Fruit fly (Drosophila melanogaster): Measurements from ENCODE around the gene Adhr.
A peak's percentile ranks its signal among the peaks of the same experiment; 100 is the strongest.

Gene Adhr

DNA sequence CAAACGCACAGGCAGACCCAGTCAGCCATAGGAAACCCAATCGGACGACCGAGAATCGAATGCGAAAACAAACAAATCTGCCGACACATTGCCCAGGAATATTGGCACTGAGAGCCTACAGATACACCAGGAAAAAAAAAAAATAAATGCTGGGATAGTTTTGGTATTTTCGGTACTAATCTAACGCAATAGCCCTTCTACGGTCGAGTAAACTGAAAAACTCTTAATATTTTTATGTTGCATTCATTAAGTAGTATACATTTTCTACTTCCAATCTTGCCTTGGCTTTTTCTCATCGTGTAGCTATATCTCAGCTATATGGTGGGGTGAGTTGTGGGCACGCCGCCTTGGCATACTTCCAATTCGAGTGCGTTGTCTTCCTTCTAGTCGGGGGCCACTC, 4.2 kb downstream of the Adhr start (continued):
- TF ChIP-seq caup (GFP tag; optimal IDR thresholded peaks at IDR 0.05; ENCODE audit: severe bottlenecking), result peak; percentile 8
- no peak for TF ChIP-seq ssp (GFP tag; IDR thresholded peaks at IDR 0.05)
- 0 out of 2 replicates have a peak, but pooled peaks have one; percentile 19 for TF ChIP-seq sob (GFP tag; IDR thresholded peaks at IDR 0.05)
- TF ChIP-seq CoRest (tag; optimal IDR thresholded peaks at IDR 0.05), result peak; percentile 13
- no peak for TF ChIP-seq en (GFP tag; optimal IDR thresholded peaks at IDR 0.05)
- peak; percentile 31 for TF ChIP-seq jumu (GFP tag; optimal IDR thresholded peaks at IDR 0.05)
- peak; percentile 53 for TF ChIP-seq lmd (GFP tag; IDR thresholded peaks at IDR 0.05)
- no peak for TF ChIP-seq toy (GFP tag; IDR thresholded peaks at IDR 0.05)
- no peak for TF ChIP-seq insv (GFP tag; optimal IDR thresholded peaks at IDR 0.05)
- no peak for TF ChIP-seq corto (GFP tag; optimal IDR thresholded peaks at IDR 0.05)
- peak; percentile 68 for TF ChIP-seq Ptx1 (GFP tag; IDR thresholded peaks at IDR 0.05)
- peak; percentile 50 for TF ChIP-seq CG15269 (tag; optimal IDR thresholded peaks at IDR 0.05)
- TF ChIP-seq CG17361 (GFP tag; IDR thresholded peaks at IDR 0.05), result no peak
- no peak for TF ChIP-seq CG3065 (GFP tag; optimal IDR thresholded peaks at IDR 0.05)
- no peak for TF ChIP-seq hb (GFP tag; IDR thresholded peaks at IDR 0.05; ENCODE audit: partially characterized antibody)
- TF ChIP-seq fd64A (GFP tag; optimal IDR thresholded peaks at IDR 0.05), result no peak
- peak; percentile 9 for TF ChIP-seq CG10209 (GFP tag; optimal IDR thresholded peaks at IDR 0.05)
- peak; percentile 34 for TF ChIP-seq Meics (GFP tag; optimal IDR thresholded peaks at IDR 0.05)
- peak; percentile 21; the same call in 1 of the 2 replicates for TF ChIP-seq CG4730 (GFP tag; IDR thresholded peaks at IDR 0.05)
- peak; percentile 16 for TF ChIP-seq pnt (GFP tag; optimal IDR thresholded peaks at IDR 0.05)
- no peak for TF ChIP-seq chn (GFP tag; optimal IDR thresholded peaks at IDR 0.05)
- no peak for TF ChIP-seq Ravus (GFP tag; IDR thresholded peaks at IDR 0.05)
- no peak; the same call in 2 of the 3 replicates for TF ChIP-seq Aef1 (GFP tag; IDR thresholded peaks at IDR 0.05)
- peak; percentile 47 for TF ChIP-seq CG30403 (GFP tag; optimal IDR thresholded peaks at IDR 0.05)
- TF ChIP-seq hbn (GFP tag; IDR thresholded peaks at IDR 0.05; ENCODE audit: partially characterized antibody), result no peak
- peak; percentile 76 for TF ChIP-seq Rfx (GFP tag; IDR thresholded peaks at IDR 0.05)
- peak; percentile 26 for TF ChIP-seq Oli (tag; optimal IDR thresholded peaks at IDR 0.05)
- 0 out of 2 replicates have a peak, but pooled peaks have one; percentile 5 for TF ChIP-seq CG17328 (GFP tag; IDR thresholded peaks at IDR 0.05)
- TF ChIP-seq CG8290 (GFP tag; optimal IDR thresholded peaks at IDR 0.05), result no peak
- peak in 1 of 2 experiments; percentile 21 for TF ChIP-seq CG8290 (tag; optimal IDR thresholded peaks at IDR 0.05)
- TF ChIP-seq CG2678 (tag; optimal IDR thresholded peaks at IDR 0.05), result peak; percentile 47
- TF ChIP-seq CG12299 (tag; optimal IDR thresholded peaks at IDR 0.05), result no peak
- TF ChIP-seq az2 (GFP tag; optimal IDR thresholded peaks at IDR 0.05), result no peak
- no peak for TF ChIP-seq kay (GFP tag; optimal IDR thresholded peaks at IDR 0.05)
- no peak for TF ChIP-seq Asciz (GFP tag; optimal IDR thresholded peaks at IDR 0.05)
- TF ChIP-seq HHEX (GFP tag; optimal IDR thresholded peaks at IDR 0.05), result peak; percentile 24
- TF ChIP-seq hkb (optimal IDR thresholded peaks at IDR 0.05), result no peak
- peak; percentile 43 for TF ChIP-seq hkb (GFP tag; IDR thresholded peaks at IDR 0.05)
- TF ChIP-seq CG14965 (GFP tag; optimal IDR thresholded peaks at IDR 0.05; ENCODE audit: borderline replicate concordance), result no peak
- no peak for TF ChIP-seq Hr78 (GFP tag; optimal IDR thresholded peaks at IDR 0.05)
- no peak for TF ChIP-seq inv (GFP tag; IDR thresholded peaks at IDR 0.05; ENCODE audit: partially characterized antibody)
- peak; percentile 33 for TF ChIP-seq Antp (GFP tag; optimal IDR thresholded peaks at IDR 0.05)
- TF ChIP-seq p53 (GFP tag; optimal IDR thresholded peaks at IDR 0.05), result no peak
- TF ChIP-seq vvl (GFP tag; IDR thresholded peaks at IDR 0.05), result peak; percentile 18; the same call in 1 of the 2 replicates
- no peak for TF ChIP-seq Poxn (GFP tag; IDR thresholded peaks at IDR 0.05)
- TF ChIP-seq CG43689 (GFP tag; IDR thresholded peaks at IDR 0.05), result 0 out of 2 replicates have a peak, but pooled peaks have one; percentile 21
- TF ChIP-seq Dbx (GFP tag; IDR thresholded peaks at IDR 0.05), result no peak
- TF ChIP-seq lilli (GFP tag; optimal IDR thresholded peaks at IDR 0.05), result peak; percentile 39
- TF ChIP-seq odd (GFP tag; optimal IDR thresholded peaks at IDR 0.05), result no peak
- TF ChIP-seq CG9876 (GFP tag; optimal IDR thresholded peaks at IDR 0.05), result no peak
- no peak for TF ChIP-seq CG32767 (GFP tag; IDR thresholded peaks at IDR 0.05)
- TF ChIP-seq pros (GFP tag; optimal IDR thresholded peaks at IDR 0.05), result no peak
